Fruit fly (Drosophila melanogaster) whole organism, prepupa: ENCODE data around the gene CG7024.

Source experiments
- CG10669 ChIP-seq: fragments of 200-800 bp; sonication (Bioruptor generic); optimal IDR thresholded peaks from 3 replicates; lab custom pipeline; 2018; ENCODE audit warnings: missing biosample characterization, mild to moderate bottlenecking, missing genetic modification characterization, moderate library complexity
- CG11294 ChIP-seq: fragments of 200-800 bp; sonication (Bioruptor generic); IDR thresholded peaks from 2 replicates; pipeline ENCODE4 v1.3.6; 2022; ENCODE audit warnings: missing biosample characterization, missing genetic modification characterization
- CG11762 ChIP-seq: fragments of 200-800 bp; sonication (Bioruptor generic); optimal IDR thresholded peaks from 3 replicates; lab custom pipeline; 2016; ENCODE audit warnings: missing biosample characterization, missing genetic modification characterization; ENCODE audit not compliant: insufficient read depth
- CG16779 ChIP-seq: fragments of 200-800 bp; sonication (Bioruptor generic); optimal IDR thresholded peaks from 3 replicates; lab custom pipeline; 2017; ENCODE audit warnings: missing biosample characterization, mild to moderate bottlenecking, missing genetic modification characterization
- CG31627 ChIP-seq: fragments of 200-800 bp; sonication (Bioruptor generic); optimal IDR thresholded peaks from 3 replicates; lab custom pipeline; 2016; ENCODE audit warnings: missing biosample characterization, missing genetic modification characterization
- CG32006 ChIP-seq: fragments of 200-800 bp; sonication (Bioruptor generic); optimal IDR thresholded peaks from 3 replicates; lab custom pipeline; 2017; ENCODE audit warnings: missing biosample characterization, mild to moderate bottlenecking, missing genetic modification characterization
- CG6276 ChIP-seq: fragments of 200-800 bp; sonication (Bioruptor generic); optimal IDR thresholded peaks from 2 replicates; lab custom pipeline; 2017; ENCODE audit warnings: missing biosample characterization, mild to moderate bottlenecking, missing genetic modification characterization
- CG6792 ChIP-seq: fragments of 200-800 bp; sonication (Bioruptor generic); optimal IDR thresholded peaks from 3 replicates; lab custom pipeline; 2016; ENCODE audit warnings: missing biosample characterization, missing genetic modification characterization
- CG6854 ChIP-seq: fragments of 200-800 bp; sonication (Bioruptor generic); optimal IDR thresholded peaks from 2 replicates; lab custom pipeline; 2017; ENCODE audit warnings: missing biosample characterization, mild to moderate bottlenecking, missing genetic modification characterization
- CG8632 ChIP-seq: fragments of 200-800 bp; sonication (Bioruptor generic); optimal IDR thresholded peaks from 3 replicates; lab custom pipeline; 2016; ENCODE audit warnings: missing biosample characterization, missing genetic modification characterization
- CG9139 ChIP-seq: fragments of 200-800 bp; sonication (Bioruptor generic); optimal IDR thresholded peaks from 3 replicates; lab custom pipeline; 2017; ENCODE audit warnings: missing biosample characterization, mild to moderate bottlenecking, missing genetic modification characterization
- Eip78C ChIP-seq: fragments of 200-800 bp; sonication (Bioruptor generic); peaks from one replicate; lab custom pipeline; 2016; ENCODE audit warnings: missing biosample characterization, missing genetic modification characterization
- Ets96B ChIP-seq: fragments of 200-800 bp; optimal IDR thresholded peaks from 2 replicates; lab custom pipeline; 2019; ENCODE audit warnings: missing biosample characterization, mild to moderate bottlenecking, missing genetic modification characterization, moderate library complexity
- Gug ChIP-seq: fragments of 200-800 bp; sonication (Bioruptor generic); IDR thresholded peaks from 2 replicates; pipeline ENCODE4 v1.3.6; 2022; ENCODE audit warnings: missing biosample characterization, missing genetic modification characterization
- Hr39 ChIP-seq: fragments of 200-800 bp; sonication (Bioruptor generic); optimal IDR thresholded peaks from 2 replicates; lab custom pipeline; 2016; ENCODE audit warnings: missing biosample characterization, missing genetic modification characterization
- Hr4 ChIP-seq: fragments of 200-800 bp; sonication (Bioruptor generic); optimal IDR thresholded peaks from 3 replicates; lab custom pipeline; 2016; ENCODE audit warnings: missing biosample characterization, missing genetic modification characterization
- Sox102F ChIP-seq: fragments of 200-800 bp; sonication (Bioruptor generic); optimal IDR thresholded peaks from 2 replicates; lab custom pipeline; 2016; ENCODE audit warnings: missing biosample characterization, mild to moderate bottlenecking, missing genetic modification characterization
- Sox14 ChIP-seq: fragments of 200-800 bp; sonication (Bioruptor generic); optimal IDR thresholded peaks from 3 replicates; lab custom pipeline; 2016; ENCODE audit warnings: missing biosample characterization, missing genetic modification characterization
- achi ChIP-seq: fragments of 200-800 bp; sonication (Bioruptor generic); optimal IDR thresholded peaks from 3 replicates; lab custom pipeline; 2016; ENCODE audit warnings: missing biosample characterization, missing genetic modification characterization
- acj6 ChIP-seq: fragments of 200-800 bp; sonication (Bioruptor generic); optimal IDR thresholded peaks from 3 replicates; lab custom pipeline; 2016; ENCODE audit warnings: missing biosample characterization, missing genetic modification characterization
- cyc ChIP-seq: fragments of 200-800 bp; sonication (Bioruptor generic); optimal IDR thresholded peaks from 3 replicates; lab custom pipeline; 2016; ENCODE audit warnings: missing biosample characterization, missing genetic modification characterization
- dac ChIP-seq: fragments of 200-800 bp; sonication (Bioruptor generic); optimal IDR thresholded peaks from 2 replicates; lab custom pipeline; 2017; ENCODE audit warnings: missing biosample characterization, mild to moderate bottlenecking, missing genetic modification characterization
- dsx ChIP-seq: fragments of 200-800 bp; optimal IDR thresholded peaks from 3 replicates; lab custom pipeline; 2019; ENCODE audit warnings: missing biosample characterization, mild to moderate bottlenecking, missing genetic modification characterization, moderate library complexity; ENCODE audit not compliant: poor library complexity, severe bottlenecking
- eg ChIP-seq: fragments of 200-800 bp; sonication (Bioruptor generic); IDR thresholded peaks from 3 replicates; pipeline ENCODE4 v1.3.6; 2022; ENCODE audit warnings: missing biosample characterization, missing genetic modification characterization
- lz ChIP-seq: fragments of 200-800 bp; sonication (Bioruptor generic); optimal IDR thresholded peaks from 3 replicates; lab custom pipeline; 2016; ENCODE audit warnings: missing biosample characterization, missing genetic modification characterization
- spab ChIP-seq: fragments of 200-800 bp; sonication (Bioruptor generic); optimal IDR thresholded peaks from 2 replicates; lab custom pipeline; 2017; ENCODE audit warnings: missing biosample characterization, mild to moderate bottlenecking, missing genetic modification characterization, missing genetic modification reagents
- svp ChIP-seq: fragments of 200-800 bp; sonication (Bioruptor generic); peaks from one replicate; lab custom pipeline; 2016; ENCODE audit warnings: missing biosample characterization, missing genetic modification characterization
- topi ChIP-seq: fragments of 200-800 bp; sonication (Bioruptor generic); optimal IDR thresholded peaks from 3 replicates; lab custom pipeline; 2016; ENCODE audit warnings: missing biosample characterization, missing genetic modification characterization
- vri ChIP-seq: fragments of 200-800 bp; sonication (Bioruptor generic); optimal IDR thresholded peaks from 3 replicates; lab custom pipeline; 2016; ENCODE audit warnings: missing biosample characterization, mild to moderate bottlenecking, missing genetic modification characterization

Gene CG7024

DNA sequence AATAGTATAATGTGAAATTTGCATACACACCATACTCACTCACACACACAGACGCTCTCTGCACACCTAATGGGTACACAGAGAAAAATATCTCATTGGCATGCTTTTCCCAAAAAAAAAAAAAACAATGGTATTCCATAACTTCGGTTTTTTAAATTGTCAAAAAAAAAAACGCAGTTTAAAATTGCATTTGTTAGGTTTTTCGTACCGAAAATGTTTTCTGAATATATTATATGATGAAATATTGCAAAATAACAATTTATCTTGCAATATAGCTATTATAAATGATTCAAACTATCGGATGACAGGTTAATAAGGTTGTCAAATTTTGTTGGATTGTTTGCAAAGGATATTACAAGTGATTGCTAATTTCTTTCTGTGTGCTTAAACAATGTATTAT lies 5.3 kb upstream of the CG7024 start (continued):
- TF ChIP-seq CG11294 (no peak), CG32006 (GFP tag; lab: Kevin White, UChicago) (peak; percentile 23), CG9139 (no peak), CG16779 (tag; lab: Kevin White, UChicago) (no peak), CG6276 (GFP tag; lab: Kevin White, UChicago) (no peak), CG31627 (no peak), cyc (GFP tag; lab: Kevin White, UChicago) (peak; percentile 20)
- TF ChIP-seq, all 60 proteins: peak for 20

DNA sequence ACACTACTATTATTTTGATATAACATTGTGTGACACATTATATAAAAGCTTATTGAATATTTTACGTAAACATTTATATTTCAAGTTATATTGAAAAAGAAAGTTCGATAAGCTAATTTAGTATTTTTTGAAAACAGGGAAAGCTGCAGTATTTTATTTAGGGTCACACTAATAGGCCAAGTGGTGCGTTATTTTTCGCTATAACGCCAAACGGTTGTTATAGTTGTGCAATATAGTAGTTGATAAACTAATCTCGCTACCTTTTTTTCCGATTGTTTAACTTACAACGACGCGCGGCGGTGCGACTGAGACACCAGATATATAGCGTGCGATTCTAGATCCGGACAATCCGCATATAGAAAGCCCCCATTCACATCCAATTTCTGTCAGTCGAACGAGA lies 3.0 kb upstream of the CG7024 start, which contains the start of gene Pdha:
Gene Pdha (plus strand): TSS at position 167 of the 400 bp plus-strand sequence.
- TF ChIP-seq CG31627 = no peak
- TF ChIP-seq Gug (GFP tag; lab: Robert Waterston, UW) = no peak
- TF ChIP-seq CG32006 (GFP tag; lab: Kevin White, UChicago) = no peak
- no peak for TF ChIP-seq topi (GFP tag; lab: Kevin White, UChicago)
- no peak for TF ChIP-seq lz
- TF ChIP-seq Hr4 (GFP tag; lab: Kevin White, UChicago) = no peak
- no peak for TF ChIP-seq CG6276 (GFP tag; lab: Kevin White, UChicago)
- TF ChIP-seq Sox14 = no peak
- no peak for TF ChIP-seq spab (GFP tag; lab: Kevin White, UChicago)
- no peak for TF ChIP-seq CG16779 (tag; lab: Kevin White, UChicago)
- no peak for TF ChIP-seq CG6792 (GFP tag; lab: Kevin White, UChicago)
- no peak for TF ChIP-seq CG10669
- TF ChIP-seq dsx = peak; percentile 13
- TF ChIP-seq vri = peak; percentile 24
- no peak for TF ChIP-seq Ets96B (tag; lab: Kevin White, UChicago)
- no peak for TF ChIP-seq Sox102F
- TF ChIP-seq CG11294 = no peak
- TF ChIP-seq achi (GFP tag; lab: Kevin White, UChicago) = no peak
- no peak for TF ChIP-seq CG11762 (GFP tag; lab: Kevin White, UChicago)
- TF ChIP-seq svp (GFP tag; lab: Kevin White, UChicago) = peak; percentile 30
- TF ChIP-seq acj6 (GFP tag; lab: Kevin White, UChicago) = no peak
- no peak for TF ChIP-seq CG6854
- no peak for TF ChIP-seq CG8632 (GFP tag; lab: Kevin White, UChicago)

DNA sequence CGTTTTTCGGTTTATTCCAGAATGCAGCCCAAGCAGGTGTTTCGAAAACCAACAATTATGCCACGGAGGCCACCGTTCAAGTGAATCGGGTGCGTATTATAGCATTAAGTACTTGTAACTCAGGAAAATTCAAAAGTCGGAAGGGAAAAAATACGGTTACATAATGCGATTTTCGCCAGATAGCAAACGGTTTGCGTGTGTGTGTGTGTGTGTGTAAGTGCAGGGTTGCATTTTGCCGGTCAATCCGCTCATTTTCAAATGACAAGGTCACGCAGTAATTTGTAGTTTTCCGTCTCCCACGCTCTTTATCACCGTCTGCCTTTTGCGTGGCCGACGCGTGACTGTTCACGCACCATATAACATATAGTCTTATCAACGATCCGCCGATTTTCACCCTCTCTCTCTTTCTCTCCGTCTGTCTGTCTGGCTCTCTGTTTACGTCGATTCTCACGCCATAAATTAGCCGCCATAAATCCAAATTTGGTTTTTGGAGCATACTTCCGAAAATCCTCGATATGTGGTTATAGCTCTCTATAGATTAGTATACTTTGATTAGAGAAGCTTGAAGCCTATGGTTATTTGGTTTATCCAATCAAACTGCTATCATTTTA lies 2.2 kb upstream of the CG7024 start:
- TF ChIP-seq CG8632 (GFP tag; lab: Kevin White, UChicago) (no peak), Hr39 (GFP tag; lab: Kevin White, UChicago) (peak; percentile 42), Eip78C (GFP tag; lab: Kevin White, UChicago) (peak; percentile 61), dac (no peak), vri (peak; percentile 79)

DNA sequence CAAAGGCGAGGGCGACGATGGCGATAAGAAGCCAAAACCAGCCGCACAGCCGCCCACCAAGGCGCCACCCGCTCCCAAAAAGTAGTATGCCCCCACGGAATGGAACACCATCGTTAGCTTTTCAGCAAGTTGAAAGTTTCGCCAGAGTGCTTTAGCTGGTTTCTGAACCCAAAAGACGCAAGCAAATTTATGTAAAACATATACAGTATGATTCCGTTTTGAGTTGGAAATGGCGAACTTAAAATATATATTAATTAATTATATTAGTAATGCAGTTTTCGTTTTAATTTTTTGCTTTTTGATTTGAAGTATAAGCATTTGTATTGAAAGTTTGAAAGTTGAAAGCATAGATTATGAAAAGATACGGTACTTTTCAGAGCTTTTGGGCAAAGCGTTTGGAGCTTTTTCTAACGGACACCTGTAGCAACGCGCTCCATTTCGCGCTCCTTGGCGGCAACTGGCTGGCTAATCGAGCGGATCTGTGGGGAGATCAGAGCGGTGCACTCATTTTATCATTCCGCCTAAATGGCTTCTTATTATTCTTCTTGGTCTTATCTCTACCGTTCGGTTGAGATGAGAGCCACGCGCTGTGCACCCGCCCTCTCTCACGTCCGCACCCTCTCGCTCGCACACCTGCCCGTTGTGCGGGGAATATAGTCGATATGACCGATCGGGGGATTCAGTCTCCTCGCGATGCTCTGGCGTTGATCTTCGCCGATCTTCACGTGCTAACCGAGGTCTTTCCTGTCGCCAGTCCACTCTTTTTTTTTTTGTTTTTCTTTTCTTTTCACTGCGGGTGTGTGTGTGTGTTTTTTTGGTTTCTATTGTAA lies 2.3 kb downstream of the CG7024 start, which contains the start of gene Proc-R:
Gene Proc-R (plus strand): TSS at position 680 of the 830 bp plus-strand sequence.
- TF ChIP-seq svp (GFP tag; lab: Kevin White, UChicago) (peak; percentile 80), eg (GFP tag; lab: Robert Waterston, UW) (0 out of 3 replicates have a peak, but pooled peaks have one; percentile 8), Hr4 (GFP tag; lab: Kevin White, UChicago) (no peak)
- TF ChIP-seq, all 60 proteins: peak for 2
